Worm (Caenorhabditis elegans) whole organism, L3 larva: ENCODE measurements around the gene dnj-13.

Source experiments
- ZK546.5 ChIP-seq: sonication (generic microtip); optimal IDR thresholded peaks from 2 replicates; lab custom pipeline; 2017; ENCODE audit warnings: missing biosample characterization, missing genetic modification characterization
- aly-2 ChIP-seq: fragments of 150-350 bp; optimal IDR thresholded peaks from 2 replicates; lab custom pipeline; 2014; ENCODE audit warnings: missing biosample characterization, missing genetic modification characterization
- ama-1 ChIP-seq: fragments of 150-350 bp; optimal IDR thresholded peaks from 2 replicates; lab custom pipeline; 2018
- ceh-16 ChIP-seq: sonication (generic microtip); optimal IDR thresholded peaks from 2 replicates; lab custom pipeline; 2017; ENCODE audit warnings: missing biosample characterization, missing genetic modification characterization
- ceh-28 ChIP-seq: fragments of 150-350 bp; optimal IDR thresholded peaks from 2 replicates; lab custom pipeline; 2014; ENCODE audit warnings: missing biosample characterization, missing genetic modification reagents, missing genetic modification characterization
- ceh-82 ChIP-seq: fragments of 150-350 bp; optimal IDR thresholded peaks from 2 replicates; lab custom pipeline; 2014; ENCODE audit warnings: missing biosample characterization, missing genetic modification characterization
- ceh-9 ChIP-seq: sonication (generic microtip); optimal IDR thresholded peaks from 2 replicates; lab custom pipeline; 2018; ENCODE audit warnings: missing biosample characterization, missing genetic modification characterization
- daf-12 ChIP-seq: fragments of 150-350 bp; optimal IDR thresholded peaks from 2 replicates; lab custom pipeline; 2014; ENCODE audit warnings: missing biosample characterization, missing genetic modification reagents, missing genetic modification characterization
- egl-27 ChIP-seq: sonication (generic microtip); optimal IDR thresholded peaks from 4 replicates; lab custom pipeline; 2017; ENCODE audit warnings: missing biosample characterization, missing genetic modification reagents, missing genetic modification characterization
- egl-5 ChIP-seq: fragments of 150-350 bp; optimal IDR thresholded peaks from 2 replicates; lab custom pipeline; 2017; ENCODE audit warnings: missing biosample characterization, missing genetic modification reagents, missing genetic modification characterization, inconsistent platforms
- elt-1 ChIP-seq: fragments of 150-350 bp; optimal IDR thresholded peaks from 2 replicates; lab custom pipeline; 2014; ENCODE audit warnings: missing biosample characterization, missing genetic modification characterization
- elt-2 ChIP-seq: sonication (generic microtip); optimal IDR thresholded peaks from 2 replicates; lab custom pipeline; 2016; ENCODE audit warnings: missing genetic modification reagents, mild to moderate bottlenecking, missing genetic modification characterization, missing compliant biosample characterization
- elt-3 ChIP-seq, 3 experiments: fragments of 150-350 bp in 1 of 3; sonication (generic microtip) in 2 of 3; optimal IDR thresholded peaks; 2 replicates in 2 of 3; 4 replicates in 1 of 3; lab custom pipeline; 2014 to 2017; ENCODE audit warnings: missing biosample characterization in 3 of 3, missing genetic modification characterization in 3 of 3
- eor-1 ChIP-seq, 2 experiments: fragments of 150-350 bp; optimal IDR thresholded peaks; 2 replicates each; lab custom pipeline; 2014 to 2018; ENCODE audit warnings: missing biosample characterization in 2 of 2, missing genetic modification characterization in 2 of 2
- fkh-10 ChIP-seq: sonication (generic microtip); optimal IDR thresholded peaks from 2 replicates; lab custom pipeline; 2017; ENCODE audit warnings: missing biosample characterization, missing genetic modification reagents, missing genetic modification characterization
- fos-1 ChIP-seq: fragments of 150-350 bp; optimal IDR thresholded peaks from 2 replicates; lab custom pipeline; 2014; ENCODE audit warnings: missing biosample characterization, missing genetic modification characterization
- hmg-11 ChIP-seq: sonication (generic microtip); optimal IDR thresholded peaks from 2 replicates; lab custom pipeline; 2016; ENCODE audit warnings: missing genetic modification characterization, missing compliant biosample characterization
- jun-1 ChIP-seq: fragments of 150-350 bp; optimal IDR thresholded peaks from 2 replicates; lab custom pipeline; 2014; ENCODE audit warnings: missing biosample characterization, missing genetic modification reagents, missing genetic modification characterization
- lin-15B ChIP-seq: fragments of 150-350 bp; optimal IDR thresholded peaks from 2 replicates; lab custom pipeline; 2014; ENCODE audit warnings: missing biosample characterization, missing genetic modification characterization
- lin-39 ChIP-seq: fragments of 150-350 bp; optimal IDR thresholded peaks from 2 replicates; lab custom pipeline; 2018; ENCODE audit warnings: missing biosample characterization, missing genetic modification reagents, missing genetic modification characterization
- lsy-12 ChIP-seq: sonication (generic microtip); optimal IDR thresholded peaks from 2 replicates; lab custom pipeline; 2016; ENCODE audit warnings: mild to moderate bottlenecking, missing genetic modification characterization, missing compliant biosample characterization
- mdl-1 ChIP-seq: fragments of 150-350 bp; optimal IDR thresholded peaks from 2 replicates; lab custom pipeline; 2014; ENCODE audit warnings: missing biosample characterization, missing genetic modification characterization
- mml-1 ChIP-seq: fragments of 150-350 bp; sonication (generic microtip); optimal IDR thresholded peaks from 3 replicates; lab custom pipeline; 2014; ENCODE audit warnings: missing biosample characterization, missing genetic modification characterization
- nfya-1 ChIP-seq: sonication (generic microtip); optimal IDR thresholded peaks from 2 replicates; lab custom pipeline; 2017; ENCODE audit warnings: missing genetic modification characterization, mild to moderate bottlenecking, missing compliant biosample characterization, antibody characterized with exemption, moderate library complexity; ENCODE audit not compliant: insufficient read depth
- nhr-11 ChIP-seq: fragments of 150-350 bp; optimal IDR thresholded peaks from 2 replicates; lab custom pipeline; 2014; ENCODE audit warnings: missing biosample characterization, missing genetic modification characterization
- nhr-12 ChIP-seq: fragments of 150-350 bp; optimal IDR thresholded peaks from 2 replicates; lab custom pipeline; 2014; ENCODE audit warnings: missing biosample characterization, missing genetic modification characterization
- nhr-23 ChIP-seq: fragments of 150-350 bp; optimal IDR thresholded peaks from 2 replicates; lab custom pipeline; 2014; ENCODE audit warnings: missing biosample characterization, missing genetic modification reagents, missing genetic modification characterization
- nhr-237 ChIP-seq: fragments of 150-350 bp; optimal IDR thresholded peaks from 2 replicates; lab custom pipeline; 2014; ENCODE audit warnings: missing biosample characterization, missing genetic modification characterization
- nhr-25 ChIP-seq: sonication (generic microtip); optimal IDR thresholded peaks from 2 replicates; lab custom pipeline; 2017; ENCODE audit warnings: missing biosample characterization, missing genetic modification characterization
- nhr-28 ChIP-seq: fragments of 150-350 bp; optimal IDR thresholded peaks from 2 replicates; lab custom pipeline; 2014; ENCODE audit warnings: missing biosample characterization, missing genetic modification characterization
- nhr-43 ChIP-seq: sonication (generic microtip); optimal IDR thresholded peaks from 2 replicates; lab custom pipeline; 2016; ENCODE audit warnings: mild to moderate bottlenecking, missing genetic modification characterization, missing compliant biosample characterization; ENCODE audit not compliant: poor library complexity, severe bottlenecking
- nhr-67 ChIP-seq: fragments of 150-350 bp; optimal IDR thresholded peaks from 2 replicates; lab custom pipeline; 2014; ENCODE audit warnings: missing biosample characterization, missing genetic modification characterization
- nhr-76 ChIP-seq: fragments of 150-350 bp; sonication (generic microtip); optimal IDR thresholded peaks from 5 replicates; lab custom pipeline; 2014; ENCODE audit warnings: missing biosample characterization, missing genetic modification characterization
- nhr-77 ChIP-seq: fragments of 150-350 bp; optimal IDR thresholded peaks from 2 replicates; lab custom pipeline; 2014; ENCODE audit warnings: missing biosample characterization, missing genetic modification characterization
- pha-4 ChIP-seq: fragments of 150-350 bp; optimal IDR thresholded peaks from 2 replicates; lab custom pipeline; 2014; ENCODE audit warnings: missing biosample characterization, missing genetic modification reagents, missing genetic modification characterization
- pqm-1 ChIP-seq: fragments of 150-350 bp; optimal IDR thresholded peaks from 2 replicates; lab custom pipeline; 2017; ENCODE audit warnings: missing biosample characterization, missing genetic modification characterization, inconsistent platforms
- sea-2 ChIP-seq: fragments of 150-350 bp; sonication (generic microtip); optimal IDR thresholded peaks from 4 replicates; lab custom pipeline; 2014; ENCODE audit warnings: missing biosample characterization, missing genetic modification reagents, missing genetic modification characterization
- skn-1 ChIP-seq: fragments of 150-350 bp; optimal IDR thresholded peaks from 2 replicates; lab custom pipeline; 2014; ENCODE audit warnings: missing biosample characterization, missing genetic modification characterization
- snpc-4 ChIP-seq: fragments of 150-350 bp; optimal IDR thresholded peaks from 2 replicates; lab custom pipeline; 2014; ENCODE audit warnings: missing biosample characterization, missing genetic modification characterization
- tbx-2 ChIP-seq: sonication (generic microtip); optimal IDR thresholded peaks from 2 replicates; lab custom pipeline; 2016; ENCODE audit warnings: mild to moderate bottlenecking, missing genetic modification characterization, missing compliant biosample characterization
- unc-39 ChIP-seq: sonication (generic microtip); optimal IDR thresholded peaks from 4 replicates; lab custom pipeline; 2017; ENCODE audit warnings: missing biosample characterization, missing genetic modification characterization
- unc-62 ChIP-seq: fragments of 150-350 bp; sonication (generic microtip); optimal IDR thresholded peaks from 4 replicates; lab custom pipeline; 2014; ENCODE audit warnings: missing biosample characterization, missing genetic modification reagents, missing genetic modification characterization
- zag-1 ChIP-seq: fragments of 150-350 bp; optimal IDR thresholded peaks from 2 replicates; lab custom pipeline; 2014; ENCODE audit warnings: missing biosample characterization, missing genetic modification characterization
- ztf-11 ChIP-seq: fragments of 150-350 bp; optimal IDR thresholded peaks from 2 replicates; lab custom pipeline; 2014; ENCODE audit warnings: missing biosample characterization, missing genetic modification characterization
- ztf-4 ChIP-seq: fragments of 150-350 bp; optimal IDR thresholded peaks from 2 replicates; lab custom pipeline; 2014; ENCODE audit warnings: missing biosample characterization, missing genetic modification characterization

dnj-13 gene

DNA sequence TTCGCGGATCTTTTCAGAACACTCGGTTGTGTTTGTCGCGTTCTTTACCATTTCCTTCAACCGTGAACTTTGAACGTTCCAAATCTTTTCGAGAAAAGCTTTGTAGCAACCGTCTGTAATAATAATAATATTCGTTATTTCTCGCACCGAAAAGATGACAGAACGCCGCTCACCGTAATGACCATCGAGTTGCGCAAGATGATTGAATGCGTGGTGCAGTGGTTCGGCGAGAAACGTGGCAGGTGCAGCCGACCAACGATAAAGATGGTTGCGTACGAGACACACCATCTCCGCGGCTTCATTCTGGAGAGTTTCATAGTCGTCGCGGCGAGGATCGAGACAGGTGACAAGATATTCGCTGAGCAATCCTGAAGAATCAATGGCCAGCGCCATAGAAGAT is 2.5 kb upstream of the dnj-13 start:
- TF ChIP-seq jun-1 (no peak), ztf-4 (tag; lab: Kevin White, UChicago) (no peak), nhr-11 (no peak), mdl-1 (no peak), hmg-11 (tag; lab: Kevin White, UChicago) (no peak), unc-62 (GFP tag; lab: Kevin White, UChicago) (no peak), elt-1 (tag; lab: Kevin White, UChicago) (no peak)

ce11 chrII:11544714-11545113 is 787 bp upstream of the dnj-13 start, which contains the start of gene F54D5.9:
TSS of gene F54D5.9 (minus strand) at chrII:11544828.
- TF ChIP-seq nfya-1 (no peak), nhr-43 (tag; lab: Kevin White, UChicago) (no peak), ama-1 (lab: Kevin White, UChicago) (peak; percentile 3)

- TF ChIP-seq ztf-11 (no peak), daf-12 (tag; lab: Kevin White, UChicago) (no peak), eor-1 (tag; optimal IDR thresholded peaks at IDR 0.05; lab: Kevin White, UChicago) (no peak), ceh-82 (tag; lab: Kevin White, UChicago) (no peak), jun-1 (no peak), nfya-1 (no peak), egl-27 (tag; lab: Kevin White, UChicago) (no peak), pqm-1 (tag; lab: Kevin White, UChicago) (no peak), sea-2 (GFP tag; lab: Kevin White, UChicago) (no peak), aly-2 (tag; lab: Kevin White, UChicago) (no peak), ceh-28 (tag; lab: Kevin White, UChicago) (no peak), nhr-28 (tag; lab: Kevin White, UChicago) (no peak), ceh-9 (tag; lab: Kevin White, UChicago) (no peak), snpc-4 (tag; lab: Kevin White, UChicago) (no peak), ama-1 (lab: Kevin White, UChicago) (no peak), fkh-10 (no peak), ceh-16 (tag; lab: Kevin White, UChicago) (no peak)
Measured at ce11 chrII:11545952-11546325, 438 bp downstream of the dnj-13 start.

DNA sequence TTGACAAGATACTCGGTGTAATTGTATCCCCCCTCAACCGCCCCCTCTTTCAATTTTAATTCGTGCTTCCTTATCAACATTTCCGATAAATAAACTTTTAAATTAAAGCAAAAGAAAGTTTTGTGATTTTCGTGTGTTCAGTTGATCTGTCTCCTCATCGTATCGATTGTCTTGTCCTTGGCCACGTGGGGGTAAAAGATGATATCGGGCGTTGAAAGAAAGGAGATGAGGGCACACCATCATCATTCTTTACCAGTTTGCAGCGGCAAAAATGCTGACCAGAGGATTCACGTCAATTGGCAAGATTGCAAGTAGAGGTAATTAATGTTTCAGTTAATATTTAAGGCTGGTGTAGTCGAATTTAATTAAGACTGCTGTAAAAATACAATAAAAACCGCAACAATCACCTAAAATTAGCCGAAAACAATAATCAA is 1.8 kb downstream of the dnj-13 start, which contains the start of gene F54D5.7:
F54D5.7 (plus strand) TSS at position 264 of the 434 bp plus-strand sequence.
- no peak for TF ChIP-seq nhr-76
- no peak for TF ChIP-seq eor-1 (tag; optimal IDR thresholded peaks at IDR 0.05; lab: Kevin White, UChicago)
- no peak for TF ChIP-seq fkh-10
- TF ChIP-seq ZK546.5 (tag; lab: Kevin White, UChicago): no peak
- no peak for TF ChIP-seq ceh-82 (tag; lab: Kevin White, UChicago)
- no peak for TF ChIP-seq nhr-12 (tag; lab: Kevin White, UChicago)
- TF ChIP-seq pqm-1 (tag; lab: Kevin White, UChicago): no peak
- TF ChIP-seq aly-2 (tag; lab: Kevin White, UChicago): no peak
- no peak for TF ChIP-seq nhr-67 (tag; lab: Kevin White, UChicago)
- peak; percentile 96 for TF ChIP-seq nhr-25
- peak; percentile 2 for TF ChIP-seq egl-5
- TF ChIP-seq elt-3 (tag; optimal IDR thresholded peaks at IDR 0.05; lab: Kevin White, UChicago): peak in 1 of 3 experiments; percentile 28
- TF ChIP-seq lin-39 (tag; lab: Kevin White, UChicago): peak; percentile 21
- peak; percentile 7 for TF ChIP-seq unc-62 (GFP tag; lab: Kevin White, UChicago)
- TF ChIP-seq ceh-16 (tag; lab: Kevin White, UChicago): peak; percentile 75
- peak; percentile 100 for TF ChIP-seq ama-1 (lab: Kevin White, UChicago)
- TF ChIP-seq nhr-77 (tag; lab: Kevin White, UChicago): no peak
- no peak for TF ChIP-seq hmg-11 (tag; lab: Kevin White, UChicago)
- no peak for TF ChIP-seq ceh-9 (tag; lab: Kevin White, UChicago)
- TF ChIP-seq nhr-23 (tag; lab: Kevin White, UChicago): peak; percentile 73
- TF ChIP-seq zag-1 (tag; lab: Kevin White, UChicago): no peak
- peak; percentile 92 for TF ChIP-seq ztf-4 (tag; lab: Kevin White, UChicago)
- TF ChIP-seq tbx-2 (tag; lab: Kevin White, UChicago): peak; percentile 65
- TF ChIP-seq lsy-12 (tag; lab: Kevin White, UChicago): peak; percentile 54
- no peak for TF ChIP-seq egl-27 (tag; lab: Kevin White, UChicago)
- no peak for TF ChIP-seq daf-12 (tag; lab: Kevin White, UChicago)
- no peak for TF ChIP-seq nhr-28 (tag; lab: Kevin White, UChicago)
- TF ChIP-seq unc-39: no peak
- peak; percentile 66 for TF ChIP-seq fos-1 (tag; lab: Kevin White, UChicago)
- no peak for TF ChIP-seq lin-15B (tag; lab: Kevin White, UChicago)
- TF ChIP-seq jun-1: no peak
- TF ChIP-seq mdl-1: peak; percentile 32
- TF ChIP-seq snpc-4 (tag; lab: Kevin White, UChicago): peak; percentile 39
- TF ChIP-seq nhr-237 (tag; lab: Kevin White, UChicago): no peak
- peak; percentile 70 for TF ChIP-seq elt-2 (tag; lab: Kevin White, UChicago)
- no peak for TF ChIP-seq ztf-11
- peak; percentile 5 for TF ChIP-seq skn-1 (tag; lab: Kevin White, UChicago)
- TF ChIP-seq mml-1 (tag; lab: Kevin White, UChicago): no peak
- peak; percentile 52 for TF ChIP-seq pha-4 (tag; lab: Kevin White, UChicago)
- TF ChIP-seq sea-2 (GFP tag; lab: Kevin White, UChicago): no peak
- peak; percentile 16 for TF ChIP-seq ceh-28 (tag; lab: Kevin White, UChicago)
- TF ChIP-seq nfya-1: peak; percentile 67
